Fruit fly (Drosophila melanogaster): Measurements from ENCODE around the gene CheA87a.

Gene CheA87a

dm6 chr3R:13371840-13372680 lies 2.6 kb downstream of the CheA87a start, which contains the start of the genes Lip3 and CG34309 (continued):
- TF ChIP-seq Sox102F (GFP tag; optimal IDR thresholded peaks at IDR 0.05) = peak; percentile 3
- TF ChIP-seq sob (GFP tag; IDR thresholded peaks at IDR 0.05) = no peak
- TF ChIP-seq Dbx (GFP tag; IDR thresholded peaks at IDR 0.05) = 0 out of 3 replicates have a peak, but pooled peaks have one; percentile 11
- no peak for TF ChIP-seq danr (GFP tag; IDR thresholded peaks at IDR 0.05)
- TF ChIP-seq grau (tag; optimal IDR thresholded peaks at IDR 0.05) = peak; percentile 8
- TF ChIP-seq CG1529 (GFP tag; optimal IDR thresholded peaks at IDR 0.05) = no peak
- TF ChIP-seq corto (GFP tag; optimal IDR thresholded peaks at IDR 0.05) = no peak
- no peak for TF ChIP-seq cwo (GFP tag; optimal IDR thresholded peaks at IDR 0.05)
- no peak for TF ChIP-seq CG3838 (GFP tag; optimal IDR thresholded peaks at IDR 0.05)
- TF ChIP-seq CG2712 (tag; optimal IDR thresholded peaks at IDR 0.05) = no peak
- no peak for TF ChIP-seq HmgD (GFP tag; optimal IDR thresholded peaks at IDR 0.05)
- TF ChIP-seq CG9215 (GFP tag; IDR thresholded peaks at IDR 0.05) = no peak
- peak; percentile 24 for TF ChIP-seq CG2120 (GFP tag; optimal IDR thresholded peaks at IDR 0.05)
- TF ChIP-seq CG33557 (GFP tag; optimal IDR thresholded peaks at IDR 0.05) = no peak
- no peak for TF ChIP-seq btn (GFP tag; optimal IDR thresholded peaks at IDR 0.05)
- peak; percentile 50 for TF ChIP-seq grn (GFP tag; optimal IDR thresholded peaks at IDR 0.05)
- TF ChIP-seq HLH54F (GFP tag; optimal IDR thresholded peaks at IDR 0.05) = no peak
- peak; percentile 39 for TF ChIP-seq gem (tag; optimal IDR thresholded peaks at IDR 0.05)
- TF ChIP-seq CG15514 (GFP tag; optimal IDR thresholded peaks at IDR 0.05) = no peak
- no peak for TF ChIP-seq CG1233 (GFP tag; optimal IDR thresholded peaks at IDR 0.05)
- TF ChIP-seq Meics (GFP tag; optimal IDR thresholded peaks at IDR 0.05) = peak; percentile 12
- no peak for TF ChIP-seq Adf1 (GFP tag; IDR thresholded peaks at IDR 0.05)
- TF ChIP-seq Oli (tag; optimal IDR thresholded peaks at IDR 0.05) = no peak
- TF ChIP-seq CG11504 (tag; optimal IDR thresholded peaks at IDR 0.05) = peak; percentile 95
- no peak for TF ChIP-seq zf30C (GFP tag; optimal IDR thresholded peaks at IDR 0.05)
- TF ChIP-seq ken (GFP tag; IDR thresholded peaks at IDR 0.05) = no peak
- no peak for TF ChIP-seq Jarid2 (GFP tag; optimal IDR thresholded peaks at IDR 0.05)
- TF ChIP-seq phol (tag; optimal IDR thresholded peaks at IDR 0.05) = no peak
- no peak for TF ChIP-seq CG10267 (tag; optimal IDR thresholded peaks at IDR 0.05)
- no peak for TF ChIP-seq sens-2 (GFP tag; IDR thresholded peaks at IDR 0.05)
- 0 out of 2 replicates have a peak, but pooled peaks have one; percentile 22 for TF ChIP-seq CG10959 (GFP tag; IDR thresholded peaks at IDR 0.05)
- TF ChIP-seq CG17612 (GFP tag; IDR thresholded peaks at IDR 0.05) = no peak
- TF ChIP-seq CG18599 (GFP tag; optimal IDR thresholded peaks at IDR 0.05) = peak; percentile 18
- no peak for TF ChIP-seq tup (GFP tag; optimal IDR thresholded peaks at IDR 0.05)
- no peak for TF ChIP-seq br (optimal IDR thresholded peaks at IDR 0.05)
- no peak for TF ChIP-seq CG13624 (GFP tag; optimal IDR thresholded peaks at IDR 0.05)
- no peak for TF ChIP-seq ato (GFP tag; IDR thresholded peaks at IDR 0.05; ENCODE audit: partially characterized antibody)
- TF ChIP-seq ac (GFP tag; optimal IDR thresholded peaks at IDR 0.05) = no peak
- no peak for TF ChIP-seq CG8944 (GFP tag; optimal IDR thresholded peaks at IDR 0.05)
- TF ChIP-seq exex (tag; optimal IDR thresholded peaks at IDR 0.05) = peak; percentile 83
- no peak for TF ChIP-seq Nf-YC (tag; optimal IDR thresholded peaks at IDR 0.05)
- TF ChIP-seq Dek (tag; optimal IDR thresholded peaks at IDR 0.05) = peak; percentile 17
- no peak for TF ChIP-seq CG14860 (GFP tag; IDR thresholded peaks at IDR 0.05; ENCODE audit: partially characterized antibody)
- TF ChIP-seq Fer3 (tag; optimal IDR thresholded peaks at IDR 0.05) = no peak
- TF ChIP-seq CG30431 (GFP tag; optimal IDR thresholded peaks at IDR 0.05) = no peak
- TF ChIP-seq D19B (GFP tag; optimal IDR thresholded peaks at IDR 0.05) = peak; percentile 42
- TF ChIP-seq seq (GFP tag; IDR thresholded peaks at IDR 0.05) = no peak
- no peak for TF ChIP-seq pan (optimal IDR thresholded peaks at IDR 0.05)
- no peak for TF ChIP-seq pan (GFP tag; optimal IDR thresholded peaks at IDR 0.05 in 1 of 2, IDR thresholded peaks at IDR 0.05 in 1 of 2)
- TF ChIP-seq Tbp (GFP tag; optimal IDR thresholded peaks at IDR 0.05) = no peak

All from whole organism, embryonic.